Worm (Caenorhabditis elegans) whole organism, L2 larva: Measurements from ENCODE around the gene amt-1.

Experiments used
- C34F6.9 ChIP-seq: fragments of 150-350 bp; optimal IDR thresholded peaks from 2 replicates; lab custom pipeline; 2014; ENCODE audit warnings: missing biosample characterization, missing genetic modification characterization
- F13H6.1 ChIP-seq: sonication (generic microtip); optimal IDR thresholded peaks from 2 replicates; lab custom pipeline; 2016; ENCODE audit warnings: missing genetic modification characterization, missing compliant biosample characterization
- R02D3.7 ChIP-seq: fragments of 150-350 bp; optimal IDR thresholded peaks from 2 replicates; lab custom pipeline; 2014; ENCODE audit warnings: missing biosample characterization, missing genetic modification characterization
- ZK546.5 ChIP-seq: sonication (generic microtip); optimal IDR thresholded peaks from 2 replicates; lab custom pipeline; 2017; ENCODE audit warnings: missing biosample characterization, missing genetic modification characterization
- alr-1 ChIP-seq: fragments of 150-350 bp; optimal IDR thresholded peaks from 2 replicates; lab custom pipeline; 2014; ENCODE audit warnings: missing biosample characterization, missing genetic modification characterization
- ama-1 ChIP-seq: fragments of 150-350 bp; optimal IDR thresholded peaks from 2 replicates; lab custom pipeline; 2018; ENCODE audit warnings: inconsistent platforms
- blmp-1 ChIP-seq: sonication (generic microtip); optimal IDR thresholded peaks from 2 replicates; lab custom pipeline; 2017; ENCODE audit warnings: missing genetic modification characterization, mild to moderate bottlenecking, missing compliant biosample characterization, antibody characterized with exemption, moderate library complexity; ENCODE audit not compliant: insufficient read depth
- ceh-16 ChIP-seq: fragments of 150-350 bp; optimal IDR thresholded peaks from 2 replicates; lab custom pipeline; 2014; ENCODE audit warnings: missing biosample characterization, missing genetic modification characterization
- ceh-82 ChIP-seq: fragments of 150-350 bp; optimal IDR thresholded peaks from 2 replicates; lab custom pipeline; 2014; ENCODE audit warnings: missing biosample characterization, missing genetic modification characterization
- crh-2 ChIP-seq: sonication (generic microtip); optimal IDR thresholded peaks from 2 replicates; lab custom pipeline; 2017; ENCODE audit warnings: missing biosample characterization, missing genetic modification characterization
- dmd-4 ChIP-seq: sonication (generic microtip); optimal IDR thresholded peaks from 2 replicates; lab custom pipeline; 2017; ENCODE audit warnings: missing biosample characterization, missing genetic modification characterization
- egl-27 ChIP-seq: sonication (generic microtip); optimal IDR thresholded peaks from 3 replicates; lab custom pipeline; 2017; ENCODE audit warnings: missing biosample characterization, missing genetic modification reagents, missing genetic modification characterization
- elt-1 ChIP-seq: fragments of 150-350 bp; optimal IDR thresholded peaks from 2 replicates; lab custom pipeline; 2014; ENCODE audit warnings: missing biosample characterization, missing genetic modification characterization
- elt-3 ChIP-seq: sonication (generic microtip); optimal IDR thresholded peaks from 2 replicates; lab custom pipeline; 2017; ENCODE audit warnings: missing biosample characterization, missing genetic modification characterization
- fos-1 ChIP-seq: fragments of 150-350 bp; optimal IDR thresholded peaks from 2 replicates; lab custom pipeline; 2014; ENCODE audit warnings: missing biosample characterization, missing genetic modification characterization
- gmeb-1 ChIP-seq: fragments of 150-350 bp; optimal IDR thresholded peaks from 2 replicates; lab custom pipeline; 2014; ENCODE audit warnings: missing biosample characterization, missing genetic modification characterization
- lin-11 ChIP-seq: fragments of 150-350 bp; sonication (generic microtip); optimal IDR thresholded peaks from 2 replicates; lab custom pipeline; 2014; ENCODE audit warnings: missing biosample characterization, missing genetic modification characterization, inconsistent platforms, mixed read lengths
- lin-13 ChIP-seq: fragments of 150-350 bp; optimal IDR thresholded peaks from 2 replicates; lab custom pipeline; 2014; ENCODE audit warnings: missing biosample characterization, missing genetic modification reagents, missing genetic modification characterization
- lin-39 ChIP-seq: fragments of 150-350 bp; optimal IDR thresholded peaks from 2 replicates; lab custom pipeline; 2014; ENCODE audit warnings: missing biosample characterization, missing genetic modification reagents, missing genetic modification characterization
- lsy-2 ChIP-seq, 2 experiments: fragments of 150-350 bp in 1 of 2; sonication (generic microtip) in 1 of 2; optimal IDR thresholded peaks; 2 replicates each; lab custom pipeline; 2014 to 2017; ENCODE audit warnings: missing biosample characterization in 2 of 2, missing genetic modification characterization in 2 of 2
- mab-5 ChIP-seq: fragments of 150-350 bp; optimal IDR thresholded peaks from 2 replicates; lab custom pipeline; 2014; ENCODE audit warnings: missing biosample characterization, missing genetic modification characterization
- mbf-1 ChIP-seq: sonication (generic microtip); optimal IDR thresholded peaks from 2 replicates; lab custom pipeline; 2017; ENCODE audit warnings: missing biosample characterization, missing genetic modification characterization
- mdl-1 ChIP-seq, 2 experiments: fragments of 150-350 bp in 1 of 2; sonication (generic microtip) in 1 of 2; optimal IDR thresholded peaks; 2 replicates each; lab custom pipeline; 2017; ENCODE audit warnings: missing biosample characterization in 2 of 2, missing genetic modification characterization in 2 of 2
- nhr-10 ChIP-seq: sonication (generic microtip); optimal IDR thresholded peaks from 2 replicates; lab custom pipeline; 2017; ENCODE audit warnings: missing biosample characterization, missing genetic modification characterization
- nhr-11 ChIP-seq: fragments of 150-350 bp; optimal IDR thresholded peaks from 2 replicates; lab custom pipeline; 2014; ENCODE audit warnings: missing biosample characterization, missing genetic modification characterization
- nhr-12 ChIP-seq: fragments of 150-350 bp; optimal IDR thresholded peaks from 2 replicates; lab custom pipeline; 2014; ENCODE audit warnings: missing biosample characterization, missing genetic modification characterization
- nhr-129 ChIP-seq: fragments of 150-350 bp; optimal IDR thresholded peaks from 2 replicates; lab custom pipeline; 2014; ENCODE audit warnings: missing biosample characterization, missing genetic modification characterization
- nhr-23 ChIP-seq: fragments of 150-350 bp; optimal IDR thresholded peaks from 2 replicates; lab custom pipeline; 2014; ENCODE audit warnings: missing biosample characterization, missing genetic modification reagents, missing genetic modification characterization
- nhr-237 ChIP-seq: fragments of 150-350 bp; optimal IDR thresholded peaks from 2 replicates; lab custom pipeline; 2014; ENCODE audit warnings: missing biosample characterization, missing genetic modification characterization
- nhr-25 ChIP-seq: fragments of 150-350 bp; sonication (generic microtip); optimal IDR thresholded peaks from 3 replicates; lab custom pipeline; 2014; ENCODE audit warnings: missing biosample characterization, missing genetic modification characterization
- peb-1 ChIP-seq: fragments of 150-350 bp; optimal IDR thresholded peaks from 2 replicates; lab custom pipeline; 2014; ENCODE audit warnings: missing biosample characterization, missing genetic modification characterization
- sem-4 ChIP-seq: fragments of 150-350 bp; optimal IDR thresholded peaks from 2 replicates; lab custom pipeline; 2014; ENCODE audit warnings: missing biosample characterization, missing genetic modification reagents, missing genetic modification characterization
- skn-1 ChIP-seq: sonication (generic microtip); optimal IDR thresholded peaks from 2 replicates; lab custom pipeline; 2017; ENCODE audit warnings: missing biosample characterization, missing genetic modification characterization
- sma-3 ChIP-seq: sonication (generic microtip); optimal IDR thresholded peaks from 2 replicates; lab custom pipeline; 2016; ENCODE audit warnings: missing genetic modification reagents, missing genetic modification characterization, missing compliant biosample characterization
- sma-9 ChIP-seq, 2 experiments: fragments of 150-350 bp in 1 of 2; sonication (generic microtip) in 1 of 2; optimal IDR thresholded peaks; 2 replicates each; lab custom pipeline; 2014 to 2016; ENCODE audit warnings: missing genetic modification characterization in 2 of 2, mild to moderate bottlenecking in 1 of 2, missing biosample characterization in 1 of 2, missing compliant biosample characterization in 1 of 2, missing genetic modification reagents in 1 of 2, moderate library complexity in 1 of 2
- snpc-4 ChIP-seq: fragments of 150-350 bp; optimal IDR thresholded peaks from 2 replicates; lab custom pipeline; 2014; ENCODE audit warnings: missing biosample characterization, missing genetic modification characterization
- unc-39 ChIP-seq: fragments of 150-350 bp; optimal IDR thresholded peaks from 2 replicates; lab custom pipeline; 2014; ENCODE audit warnings: missing biosample characterization, missing genetic modification characterization
- zag-1 ChIP-seq: fragments of 150-350 bp; optimal IDR thresholded peaks from 2 replicates; lab custom pipeline; 2014; ENCODE audit warnings: missing biosample characterization, missing genetic modification characterization
- ztf-1 ChIP-seq: fragments of 200-800 bp; sonication (Bioruptor generic); conservative IDR thresholded peaks from 2 replicates; pipeline ENCODE4 v1.3.6; 2022; ENCODE audit warnings: missing genetic modification characterization, missing compliant biosample characterization
- ztf-11 ChIP-seq: sonication (generic microtip); optimal IDR thresholded peaks from 2 replicates; lab custom pipeline; 2017; ENCODE audit warnings: missing biosample characterization, missing genetic modification characterization
- ztf-4 ChIP-seq: fragments of 150-350 bp; optimal IDR thresholded peaks from 2 replicates; lab custom pipeline; 2014; ENCODE audit warnings: missing biosample characterization, missing genetic modification characterization

Gene amt-1

ce11 chrX:4554385-4554784 is 16.9 kb upstream of the amt-1 start, which contains the start of gene ham-2:
ham-2 (plus strand) TSS chrX:4554685.
- TF ChIP-seq peb-1 (tag; lab: Kevin White, UChicago) (no peak), alr-1 (tag; lab: Kevin White, UChicago) (no peak), sma-3 (GFP tag; lab: Kevin White, UChicago) (no peak), ama-1 (lab: Kevin White, UChicago) (no peak), ztf-4 (tag; lab: Kevin White, UChicago) (no peak), R02D3.7 (tag; lab: Kevin White, UChicago) (no peak)

- TF ChIP-seq nhr-25 = peak; percentile 34
- TF ChIP-seq sem-4 (tag; lab: Kevin White, UChicago) = peak; percentile 20
- TF ChIP-seq C34F6.9 = no peak
These were observed 15.2 kb upstream of the amt-1 start for ce11 chrX:4556028-4556427.

DNA sequence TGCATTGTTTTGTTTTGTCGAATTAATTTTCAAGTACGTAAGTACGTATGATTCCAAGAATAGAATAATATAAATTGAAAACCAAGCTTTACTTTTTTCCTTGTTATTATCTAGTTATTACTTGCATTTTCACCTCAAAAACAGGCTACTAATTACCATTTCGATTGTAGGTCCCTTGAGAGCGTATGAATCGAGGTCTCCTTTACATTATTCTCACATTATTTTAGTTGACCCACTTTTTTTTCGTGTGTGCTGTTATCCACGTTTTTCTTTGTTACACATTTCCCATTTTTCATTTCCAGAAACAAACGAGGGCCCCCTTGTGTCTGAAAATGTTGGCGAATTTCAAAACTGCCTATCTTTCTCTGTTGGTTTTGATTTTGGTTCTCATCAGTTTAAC is 9.4 kb upstream of the amt-1 start, which contains the start of gene C05E11.6:
Gene C05E11.6, plus strand, starts transcription at position 301 of the 400 bp plus-strand sequence.
- TF ChIP-seq mdl-1 (tag; optimal IDR thresholded peaks at IDR 0.05; lab: Kevin White, UChicago) = no peak
- TF ChIP-seq snpc-4 = no peak
- TF ChIP-seq blmp-1 = no peak
- no peak for TF ChIP-seq egl-27
- TF ChIP-seq ztf-11 (tag; lab: Kevin White, UChicago) = no peak

DNA sequence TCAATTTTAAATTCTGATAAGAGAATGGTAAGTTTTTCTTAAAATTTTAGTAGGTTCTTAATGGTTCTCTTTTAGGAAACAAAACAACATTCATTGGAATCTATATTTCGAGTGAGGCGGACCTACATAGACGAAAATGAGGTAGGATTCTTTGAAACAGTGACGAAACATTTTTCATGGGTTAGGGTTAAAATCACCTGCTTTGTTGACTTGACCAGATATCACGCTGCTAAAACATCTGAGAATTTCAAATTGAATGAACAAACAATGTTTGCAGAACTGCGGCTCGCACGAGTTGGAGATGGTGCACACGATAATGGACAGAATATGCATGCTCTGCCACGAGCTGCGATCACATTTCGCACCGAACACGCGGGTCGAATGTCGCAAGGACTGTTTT is 8.9 kb upstream of the amt-1 start:
- TF ChIP-seq elt-1 (tag; lab: Kevin White, UChicago) = no peak

DNA sequence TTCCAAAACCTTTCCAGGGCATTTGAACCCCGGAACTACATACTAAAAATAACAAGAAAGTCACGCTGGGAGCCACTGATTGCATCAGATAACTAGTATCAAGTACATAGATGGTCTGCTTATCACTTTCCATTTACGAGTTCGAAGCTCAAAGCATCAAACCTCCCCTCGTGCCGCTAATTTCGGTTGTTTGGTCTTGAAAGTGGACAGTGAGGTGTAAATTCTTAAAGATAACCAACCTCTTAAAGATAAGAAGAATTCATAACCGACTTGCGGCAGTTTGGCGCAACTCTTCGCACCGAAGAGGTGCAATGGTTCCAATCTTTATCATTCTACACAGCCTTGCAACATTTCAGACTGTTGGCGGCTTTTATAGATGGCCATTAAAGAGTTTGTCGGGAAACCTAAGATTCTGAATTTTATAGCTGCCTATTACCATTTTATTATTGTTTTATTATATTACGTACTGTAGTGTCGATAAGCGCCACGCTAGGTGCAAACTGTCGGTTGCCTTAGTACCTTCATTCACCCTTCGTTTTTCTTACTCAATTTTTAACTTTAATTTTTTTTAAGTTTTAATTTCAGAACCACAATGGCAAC is 6.4 kb upstream of the amt-1 start, which contains the start of gene amt-4:
Gene amt-4, plus strand, starts transcription at position 586 of the 600 bp plus-strand sequence.
- no peak for TF ChIP-seq nhr-23 (tag; lab: Kevin White, UChicago)
- TF ChIP-seq gmeb-1 (tag; lab: Kevin White, UChicago) = peak; percentile 42
- no peak for TF ChIP-seq alr-1 (tag; lab: Kevin White, UChicago)
- no peak for TF ChIP-seq sma-3 (GFP tag; lab: Kevin White, UChicago)
- no peak for TF ChIP-seq ceh-16 (tag; lab: Kevin White, UChicago)
- no peak for TF ChIP-seq ztf-1
- no peak for TF ChIP-seq blmp-1
- TF ChIP-seq mdl-1 (tag; optimal IDR thresholded peaks at IDR 0.05; lab: Kevin White, UChicago) = peak in 1 of 2 experiments; percentile 56
- no peak for TF ChIP-seq ceh-82
- TF ChIP-seq nhr-12 = no peak
- TF ChIP-seq sma-9 (GFP tag; optimal IDR thresholded peaks at IDR 0.05; lab: Kevin White, UChicago) = peak; percentile 82
- no peak for TF ChIP-seq sma-9 (tag; optimal IDR thresholded peaks at IDR 0.05; lab: Kevin White, UChicago)
- TF ChIP-seq elt-1 (tag; lab: Kevin White, UChicago) = no peak
- TF ChIP-seq egl-27 = no peak
- no peak for TF ChIP-seq nhr-11
- TF ChIP-seq peb-1 (tag; lab: Kevin White, UChicago) = no peak
- TF ChIP-seq lin-11 = no peak
- no peak for TF ChIP-seq C34F6.9
- peak; percentile 79 for TF ChIP-seq nhr-129 (tag; lab: Kevin White, UChicago)
- TF ChIP-seq sem-4 (tag; lab: Kevin White, UChicago) = no peak
- no peak for TF ChIP-seq lin-13
- TF ChIP-seq dmd-4 (tag; lab: Kevin White, UChicago) = no peak
- no peak for TF ChIP-seq lin-39
- no peak for TF ChIP-seq R02D3.7 (tag; lab: Kevin White, UChicago)
- peak; percentile 50 for TF ChIP-seq F13H6.1
- TF ChIP-seq elt-3 (tag; lab: Kevin White, UChicago) = no peak
- TF ChIP-seq crh-2 (tag; lab: Kevin White, UChicago) = peak; percentile 45
- no peak for TF ChIP-seq ama-1 (lab: Kevin White, UChicago)
- no peak for TF ChIP-seq ztf-4 (tag; lab: Kevin White, UChicago)
- TF ChIP-seq mbf-1 (tag; lab: Kevin White, UChicago) = no peak
- TF ChIP-seq snpc-4 = no peak
- no peak for TF ChIP-seq zag-1 (tag; lab: Kevin White, UChicago)
- TF ChIP-seq mab-5 (tag; lab: Kevin White, UChicago) = no peak
- no peak for TF ChIP-seq skn-1 (tag; lab: Kevin White, UChicago)
- TF ChIP-seq fos-1 = peak; percentile 80
- no peak for TF ChIP-seq unc-39 (tag; lab: Kevin White, UChicago)
- TF ChIP-seq ztf-11 (tag; lab: Kevin White, UChicago) = no peak
- TF ChIP-seq nhr-25 = no peak
- TF ChIP-seq nhr-10 (tag; lab: Kevin White, UChicago) = no peak
- TF ChIP-seq lsy-2 (tag; optimal IDR thresholded peaks at IDR 0.05; lab: Kevin White, UChicago) = no peak
- TF ChIP-seq ZK546.5 = no peak
- no peak for TF ChIP-seq nhr-237 (tag; lab: Kevin White, UChicago)
